Worm (Caenorhabditis elegans) whole organism, L4/young adult: Measurements from ENCODE around the gene Y116A8C.29.
"Not testable (repeated sequence)": the region's sequence is repeated elsewhere in the genome, so short reads cannot be mapped to it uniquely, and the experiment has no call there.

Experiments used
- W03F9.2 ChIP-seq: fragments of 150-350 bp; optimal IDR thresholded peaks from 2 replicates; lab custom pipeline; 2014; ENCODE audit warnings: missing biosample characterization, missing genetic modification characterization
- dao-5 ChIP-seq: sonication (generic microtip); optimal IDR thresholded peaks from 2 replicates; lab custom pipeline; 2016; ENCODE audit warnings: missing genotype, missing genetic modification characterization, moderate library complexity, missing compliant biosample characterization
- him-1 ChIP-seq: sonication (generic microtip); optimal IDR thresholded peaks from 2 replicates; lab custom pipeline; 2016; ENCODE audit warnings: missing genotype, missing genetic modification reagents, missing genetic modification characterization, missing compliant biosample characterization

Gene Y116A8C.29

DNA sequence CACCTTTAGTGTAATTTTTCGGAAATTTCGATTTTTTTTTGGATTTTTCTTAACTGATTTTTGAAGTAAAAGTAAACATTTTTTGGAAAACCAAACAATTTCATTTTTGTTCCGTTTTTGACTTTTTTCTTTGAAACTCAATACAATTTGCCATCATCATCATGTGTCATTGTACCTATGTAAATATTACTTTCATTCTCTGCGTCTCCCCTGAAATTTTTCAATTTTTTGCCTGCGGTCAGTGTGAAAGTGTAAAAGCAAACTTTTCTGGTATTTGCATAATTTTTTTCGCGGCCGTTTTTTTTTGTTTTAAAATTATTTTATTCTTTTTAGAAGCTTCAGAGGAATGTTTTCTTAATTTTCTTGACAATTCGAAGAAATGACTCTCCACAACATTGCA is at the start of gene Y116A8C.29:
Gene Y116A8C.29, plus strand, starts transcription at position 328 of the 400 bp plus-strand sequence.
- TF ChIP-seq him-1 (tag; lab: Kevin White, UChicago) (no peak), dao-5 (tag; lab: Kevin White, UChicago) (no peak), W03F9.2 (tag; lab: Kevin White, UChicago) (no peak)

DNA sequence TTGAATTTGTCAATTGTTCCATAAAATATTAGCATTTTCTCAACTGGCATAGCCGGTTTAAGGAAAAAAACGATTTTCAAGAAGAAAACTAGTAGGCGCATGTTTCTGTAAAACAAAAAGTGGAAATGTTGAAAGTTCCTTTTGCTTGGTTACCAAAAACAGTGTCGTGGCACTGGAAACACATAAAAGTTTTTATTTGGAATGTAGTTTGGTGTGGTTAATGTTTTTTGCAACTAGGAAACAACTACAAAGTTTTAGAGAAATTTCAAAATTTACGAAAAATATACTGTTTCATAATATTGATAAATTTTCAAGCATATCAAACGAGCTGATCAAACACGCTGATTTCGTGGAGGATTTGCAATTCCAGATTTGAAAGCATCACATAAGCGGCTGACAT is 48.1 kb upstream of the Y116A8C.29 start, which contains the start of gene clec-195:
Gene clec-195, minus strand, starts transcription at position 101 of the 400 bp plus-strand sequence.
- TF ChIP-seq dao-5 (tag; lab: Kevin White, UChicago), result no peak
- TF ChIP-seq W03F9.2 (tag; lab: Kevin White, UChicago), result no peak
- no peak for TF ChIP-seq him-1 (tag; lab: Kevin White, UChicago)

DNA sequence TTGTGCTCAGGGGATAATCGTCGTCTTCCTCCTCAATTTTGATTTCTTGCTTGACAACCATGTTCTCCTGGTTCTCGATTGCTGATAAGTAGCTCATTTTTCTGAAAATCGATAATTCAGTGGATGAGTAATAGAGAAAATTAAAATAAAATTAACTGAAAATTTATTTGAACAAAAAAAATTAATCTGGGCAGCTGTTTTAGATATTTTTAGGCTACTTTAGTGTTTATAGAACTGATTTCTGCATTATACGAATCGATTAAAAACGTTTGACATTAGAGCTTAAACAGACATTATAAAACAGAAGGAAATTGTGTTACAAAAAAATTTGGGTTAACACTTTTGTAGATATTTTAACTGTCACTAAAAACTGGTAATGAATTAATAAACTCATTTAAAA is 45.6 kb upstream of the Y116A8C.29 start, which contains the start of gene athp-3:
Gene athp-3, minus strand, starts transcription at position 101 of the 400 bp plus-strand sequence.
- TF ChIP-seq him-1 (tag; lab: Kevin White, UChicago), result no peak
- no peak for TF ChIP-seq dao-5 (tag; lab: Kevin White, UChicago)
- no peak for TF ChIP-seq W03F9.2 (tag; lab: Kevin White, UChicago)

DNA sequence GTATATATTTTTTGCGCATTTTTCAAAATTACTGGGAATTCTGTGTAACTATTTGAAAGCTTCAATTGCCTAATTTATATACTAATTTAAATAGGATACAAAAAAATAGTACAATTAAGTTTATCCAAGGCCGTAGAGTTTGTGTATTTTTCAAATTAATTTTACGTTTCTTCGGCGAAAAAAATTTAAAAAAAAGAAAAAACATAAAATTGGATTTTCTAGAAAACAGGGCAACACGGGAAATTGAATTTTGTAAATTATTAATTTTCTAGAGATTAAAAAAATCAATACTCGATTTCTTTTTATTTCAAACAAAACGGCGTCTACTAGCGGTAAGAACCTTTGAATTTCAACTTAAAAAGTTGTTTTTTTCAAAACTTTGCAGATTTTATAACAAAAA is 40.6 kb upstream of the Y116A8C.29 start, which contains the start of gene Y116A8C.23:
Gene Y116A8C.23, plus strand, starts transcription at position 301 of the 400 bp plus-strand sequence.
- no peak for TF ChIP-seq him-1 (tag; lab: Kevin White, UChicago)

DNA sequence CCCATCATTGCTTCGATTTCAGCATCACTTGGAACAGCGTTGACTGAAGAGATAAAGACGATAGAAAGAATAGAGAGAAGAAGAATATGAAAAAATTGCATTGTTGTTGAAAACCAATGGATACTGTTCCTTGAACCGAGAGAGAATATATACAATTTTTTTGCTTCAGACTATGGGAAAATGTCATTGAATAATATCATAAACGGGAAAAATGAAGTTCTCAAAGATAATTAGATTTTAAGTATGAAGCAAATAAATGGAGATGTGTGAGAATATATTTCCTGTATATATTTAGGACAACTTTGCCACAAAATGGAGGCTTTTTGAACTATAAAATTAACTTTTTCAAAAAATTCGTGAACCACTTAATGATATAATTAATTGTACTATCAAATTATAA is 35.8 kb upstream of the Y116A8C.29 start, which contains the start of gene Y116A8C.44:
Gene Y116A8C.44, minus strand, starts transcription at position 101 of the 400 bp plus-strand sequence.
- TF ChIP-seq W03F9.2 (tag; lab: Kevin White, UChicago) (no peak), him-1 (tag; lab: Kevin White, UChicago) (no peak), dao-5 (tag; lab: Kevin White, UChicago) (no peak)

DNA sequence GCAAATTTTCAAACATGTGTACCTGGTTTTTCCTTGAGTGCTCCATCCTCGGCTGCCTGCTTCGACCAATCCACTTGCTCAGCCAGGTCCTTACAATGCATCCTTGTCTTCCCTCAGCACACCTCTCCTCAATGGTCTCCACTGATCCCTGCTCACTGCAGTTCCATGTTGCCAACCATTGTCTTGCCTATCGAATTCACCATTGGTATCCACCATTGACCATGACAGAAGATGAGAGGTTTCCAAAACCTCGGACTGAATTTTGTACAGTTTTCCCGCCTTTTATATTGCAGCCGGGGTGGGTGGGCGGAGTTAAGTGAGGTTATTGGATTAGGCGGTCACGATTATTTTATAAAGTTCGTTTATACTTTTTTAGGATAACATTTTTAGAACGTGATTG is 30.1 kb upstream of the Y116A8C.29 start, which contains the start of gene Y116A8C.467:
Gene Y116A8C.467, minus strand, starts transcription at position 101 of the 400 bp plus-strand sequence.
- TF ChIP-seq him-1, dao-5, W03F9.2 (tag; lab: Kevin White, UChicago): not testable (repeated sequence)

DNA sequence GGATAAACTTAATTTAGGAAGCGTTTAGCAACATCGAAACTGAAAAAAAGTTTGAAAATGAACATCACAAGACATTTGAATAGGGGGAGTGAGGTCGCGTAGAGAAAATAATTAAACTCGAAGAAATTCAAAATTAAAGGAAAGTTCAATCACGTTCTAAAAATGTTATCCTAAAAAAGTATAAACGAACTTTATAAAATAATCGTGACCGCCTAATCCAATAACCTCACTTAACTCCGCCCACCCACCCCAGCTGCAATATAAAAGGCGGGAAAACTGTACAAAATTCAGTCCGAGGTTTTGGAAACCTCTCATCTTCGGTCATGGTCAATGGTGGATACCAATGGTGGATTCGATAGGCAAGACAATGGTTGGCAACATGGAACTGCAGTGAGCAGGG is 28.9 kb upstream of the Y116A8C.29 start, which contains the start of gene Y116A8C.465:
Gene Y116A8C.465, plus strand, starts transcription at position 301 of the 400 bp plus-strand sequence.
- not testable (repeated sequence) for TF ChIP-seq him-1, dao-5, W03F9.2 (tag; lab: Kevin White, UChicago)

DNA sequence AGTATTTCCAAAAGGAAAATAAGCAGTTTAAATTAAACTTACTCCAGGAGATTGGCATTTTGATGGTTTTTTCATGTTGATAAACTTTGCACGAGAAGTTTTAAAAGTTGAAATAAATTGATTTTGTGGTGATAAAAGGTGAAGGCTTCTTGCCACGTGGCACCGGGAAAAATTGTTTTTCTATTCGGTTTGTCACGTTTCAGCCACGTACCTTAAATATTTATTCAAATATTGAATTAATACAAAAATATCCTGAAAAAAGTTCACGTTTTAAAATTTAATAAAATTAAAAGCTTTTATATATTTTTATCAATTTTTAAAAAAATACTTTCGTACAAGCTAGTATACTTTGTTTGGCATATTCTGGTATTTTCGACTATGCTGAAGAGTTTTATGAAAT is 23.0 kb upstream of the Y116A8C.29 start, which contains the start of gene Y116A8C.24:
Gene Y116A8C.24, minus strand, starts transcription at position 101 of the 400 bp plus-strand sequence.
- TF ChIP-seq him-1, dao-5, W03F9.2 (tag; lab: Kevin White, UChicago): not testable (repeated sequence)

DNA sequence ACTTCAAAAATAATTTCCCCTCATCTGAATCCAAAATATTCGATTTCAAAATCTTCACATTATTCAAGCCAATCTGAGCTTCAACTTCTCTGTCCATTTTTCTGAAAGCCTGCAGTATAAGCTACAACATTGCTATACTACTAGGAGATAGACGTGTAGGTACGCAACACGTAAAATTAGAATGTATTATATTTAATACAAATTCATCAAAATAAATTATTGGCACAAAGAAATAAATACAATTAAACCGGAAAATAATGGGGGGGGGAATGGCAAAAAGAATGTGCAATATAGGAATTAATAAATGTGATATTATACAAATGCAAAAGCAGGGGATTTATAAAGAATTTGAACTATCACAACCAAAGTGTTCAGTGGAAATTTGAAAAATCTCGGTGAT is 15.2 kb upstream of the Y116A8C.29 start, which contains the start of gene Y116A8C.25:
Gene Y116A8C.25, minus strand, starts transcription at position 101 of the 400 bp plus-strand sequence.
- TF ChIP-seq him-1 (tag; lab: Kevin White, UChicago), result no peak
- no peak for TF ChIP-seq dao-5 (tag; lab: Kevin White, UChicago)
- no peak for TF ChIP-seq W03F9.2 (tag; lab: Kevin White, UChicago)

DNA sequence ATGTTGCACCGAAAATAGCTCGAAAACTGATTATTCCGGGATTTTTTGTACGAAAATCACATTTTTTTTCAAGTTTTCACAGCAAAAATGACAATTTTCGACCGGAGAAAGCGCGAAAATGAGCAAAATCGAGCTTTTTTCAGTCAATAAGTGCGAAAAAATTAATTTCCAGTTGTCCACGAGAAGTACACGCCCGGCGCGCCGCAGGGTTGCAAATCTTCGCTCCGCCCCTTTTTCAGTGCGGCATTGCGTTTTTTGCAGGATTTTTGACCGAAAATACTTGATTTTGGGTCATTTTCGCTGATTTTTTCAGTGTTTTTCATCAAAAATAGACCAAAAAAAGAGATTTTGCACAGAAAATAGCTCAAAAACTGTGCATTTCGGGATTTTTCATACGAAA is 9.5 kb upstream of the Y116A8C.29 start:
- TF ChIP-seq him-1 (tag; lab: Kevin White, UChicago) (no peak), dao-5 (tag; lab: Kevin White, UChicago) (no peak), W03F9.2 (tag; lab: Kevin White, UChicago) (no peak)

DNA sequence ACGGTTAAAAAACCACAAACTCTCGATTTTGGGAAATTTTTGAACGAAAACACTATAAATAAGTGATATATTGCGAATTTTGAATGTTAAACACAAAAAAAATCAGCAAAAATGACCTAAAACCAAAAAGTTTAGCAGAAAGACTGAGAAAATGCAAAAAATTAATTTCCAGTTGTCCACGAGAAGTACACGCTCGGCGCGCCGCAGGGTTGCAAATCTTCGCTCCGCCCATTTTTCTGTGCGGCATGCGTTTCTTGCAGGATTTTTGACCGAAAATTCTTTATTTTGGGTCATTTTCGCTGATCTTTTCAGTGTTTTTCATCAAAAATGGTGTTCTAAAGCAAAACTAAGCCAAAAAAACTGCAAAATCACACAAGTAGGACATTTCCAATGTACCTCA is 9.0 kb upstream of the Y116A8C.29 start:
- TF ChIP-seq W03F9.2 (tag; lab: Kevin White, UChicago) (no peak), him-1 (tag; lab: Kevin White, UChicago) (no peak), dao-5 (tag; lab: Kevin White, UChicago) (no peak)

DNA sequence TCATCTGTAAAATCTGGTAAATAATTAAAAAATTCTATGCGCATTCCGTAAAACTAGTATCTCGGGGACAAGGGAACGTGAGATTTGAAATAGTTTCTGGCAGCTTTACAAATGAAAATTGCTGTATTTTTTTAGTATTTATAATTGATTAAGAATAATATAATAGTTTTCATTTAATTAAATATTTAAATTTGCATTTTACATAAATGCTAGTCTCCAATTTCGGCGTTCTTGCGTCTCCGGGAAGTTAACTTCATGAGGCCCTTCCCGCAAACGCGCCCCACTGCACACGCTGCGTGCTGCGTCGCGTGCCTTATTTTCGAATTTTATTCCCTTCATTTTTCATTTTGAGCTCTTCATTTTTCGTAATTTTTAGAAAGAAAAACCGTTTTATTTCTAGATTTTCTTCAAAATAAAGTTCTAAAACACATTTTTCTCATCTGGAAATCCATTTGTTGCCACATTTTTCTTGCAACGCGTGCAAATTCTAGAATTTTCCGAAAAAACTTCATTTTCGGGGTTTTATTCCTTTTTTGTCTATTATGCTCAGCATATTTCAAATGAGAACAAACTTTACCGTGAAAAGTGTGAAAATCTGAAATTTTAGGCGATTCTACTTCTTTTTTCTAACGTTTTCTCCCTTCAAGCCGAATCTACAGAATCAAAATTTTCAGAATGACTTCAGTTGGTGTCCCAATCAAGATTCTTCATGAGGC is 6.3 kb upstream of the Y116A8C.29 start, which contains the start of the genes snx-13 and snr-1:
Gene snx-13, minus strand, starts transcription at position 55 of the 716 bp plus-strand sequence.
Gene snr-1, plus strand, starts transcription at position 666 of the 716 bp plus-strand sequence.
- TF ChIP-seq W03F9.2 (tag; lab: Kevin White, UChicago) (peak; percentile 89), him-1 (tag; lab: Kevin White, UChicago) (peak; percentile 39), dao-5 (tag; lab: Kevin White, UChicago) (peak; percentile 31)

DNA sequence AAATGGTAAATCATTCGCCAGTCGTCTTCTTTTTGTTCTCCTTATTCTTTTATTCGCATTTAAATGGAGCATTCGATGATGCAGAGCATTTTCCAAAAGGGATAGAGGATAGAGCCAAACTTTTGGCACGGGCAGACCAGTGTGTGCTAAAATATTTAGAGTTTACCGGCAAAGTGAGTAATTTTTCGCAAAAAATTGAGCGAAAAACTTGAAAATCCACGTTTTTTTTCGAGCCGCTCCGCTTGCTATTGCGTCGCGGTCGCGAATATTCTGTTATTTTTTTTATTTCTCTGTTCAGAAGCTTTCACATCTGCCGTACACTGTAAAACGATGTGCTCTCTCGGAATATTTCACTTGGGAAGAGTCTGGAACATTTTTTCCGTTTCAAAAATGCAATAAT is 5.0 kb upstream of the Y116A8C.29 start, which contains the start of gene Y116A8C.43:
Gene Y116A8C.43, plus strand, starts transcription at position 3 of the 400 bp plus-strand sequence.
- TF ChIP-seq dao-5 (tag; lab: Kevin White, UChicago), result no peak
- no peak for TF ChIP-seq him-1 (tag; lab: Kevin White, UChicago)
- TF ChIP-seq W03F9.2 (tag; lab: Kevin White, UChicago), result no peak
